Worm (Caenorhabditis elegans) whole organism, late embryonic: ENCODE results near the gene cyl-1.

Source experiments
- C08G9.2 ChIP-seq: sonication (generic microtip); optimal IDR thresholded peaks from 2 replicates; lab custom pipeline; 2016; ENCODE audit warnings: mild to moderate bottlenecking, missing genetic modification characterization, moderate library complexity, missing compliant biosample characterization
- ceh-2 ChIP-seq: sonication (generic microtip); optimal IDR thresholded peaks from 2 replicates; lab custom pipeline; 2016; ENCODE audit warnings: missing genotype, missing genetic modification characterization, missing compliant biosample characterization
- ceh-30 ChIP-seq: fragments of 150-350 bp; optimal IDR thresholded peaks from 2 replicates; lab custom pipeline; 2014; ENCODE audit warnings: missing biosample characterization, missing genetic modification characterization
- ceh-48 ChIP-seq: sonication (generic microtip); optimal IDR thresholded peaks from 2 replicates; lab custom pipeline; 2016; ENCODE audit warnings: missing genetic modification characterization, inconsistent platforms, missing compliant biosample characterization
- elt-4 ChIP-seq: sonication (generic microtip); optimal IDR thresholded peaks from 2 replicates; lab custom pipeline; 2016; ENCODE audit warnings: missing genetic modification characterization, missing compliant biosample characterization
- ets-4 ChIP-seq: sonication (generic microtip); optimal IDR thresholded peaks from 2 replicates; lab custom pipeline; 2016; ENCODE audit warnings: missing genetic modification characterization, missing compliant biosample characterization
- hlh-30 ChIP-seq: sonication (generic microtip); optimal IDR thresholded peaks from 2 replicates; lab custom pipeline; 2017; ENCODE audit warnings: antibody characterized with exemption, missing genetic modification characterization, missing compliant biosample characterization; ENCODE audit not compliant: insufficient read depth
- lim-6 ChIP-seq: sonication (generic microtip); optimal IDR thresholded peaks from 2 replicates; lab custom pipeline; 2016; ENCODE audit warnings: missing genetic modification characterization, missing compliant biosample characterization
- nfya-1 ChIP-seq: sonication (generic microtip); optimal IDR thresholded peaks from 2 replicates; lab custom pipeline; 2017; ENCODE audit warnings: missing genetic modification characterization, mild to moderate bottlenecking, missing compliant biosample characterization, antibody characterized with exemption, moderate library complexity
- nhr-11 ChIP-seq: fragments of 150-350 bp; optimal IDR thresholded peaks from 2 replicates; lab custom pipeline; 2014; ENCODE audit warnings: missing biosample characterization, missing genetic modification characterization
- pag-3 ChIP-seq: sonication (generic microtip); optimal IDR thresholded peaks from 2 replicates; lab custom pipeline; 2016; ENCODE audit warnings: missing compliant biosample characterization, missing genetic modification characterization, borderline replicate concordance
- pqm-1 ChIP-seq: sonication (generic microtip); optimal IDR thresholded peaks from 2 replicates; lab custom pipeline; 2016; ENCODE audit warnings: missing genetic modification characterization, missing compliant biosample characterization
- rnt-1 ChIP-seq: sonication (generic microtip); optimal IDR thresholded peaks from 2 replicates; lab custom pipeline; 2016; ENCODE audit warnings: missing genetic modification characterization, missing compliant biosample characterization
- unc-86 ChIP-seq: sonication (generic microtip); optimal IDR thresholded peaks from 2 replicates; lab custom pipeline; 2016; ENCODE audit warnings: missing genetic modification characterization, missing compliant biosample characterization

ce11 chrV:11949509-11950117 is 43.9 kb downstream of the cyl-1 start:
- TF ChIP-seq C08G9.2 (tag; lab: Kevin White, UChicago) (no peak), ceh-48 (tag; lab: Kevin White, UChicago) (no peak), ceh-30 (tag; lab: Kevin White, UChicago) (no peak), unc-86 (no peak), elt-4 (tag; lab: Kevin White, UChicago) (no peak), ets-4 (tag; lab: Kevin White, UChicago) (no peak), rnt-1 (tag; lab: Kevin White, UChicago) (no peak), hlh-30 (tag; lab: Kevin White, UChicago) (no peak), pag-3 (tag; lab: Kevin White, UChicago) (no peak), ceh-2 (tag; lab: Kevin White, UChicago) (no peak), pqm-1 (tag; lab: Kevin White, UChicago) (no peak), lim-6 (tag; lab: Kevin White, UChicago) (no peak), nfya-1 (no peak), nhr-11 (tag; lab: Kevin White, UChicago) (no peak)
